Worm (Caenorhabditis elegans) whole organism, L4 larva: ENCODE results near the gene srz-58.

Experiments
- D1046.2 ChIP-seq: fragments of 200-800 bp; sonication (Bioruptor generic); IDR thresholded peaks from 2 replicates; pipeline ENCODE4 v1.3.6; 2022; ENCODE audit warnings: missing genetic modification characterization, missing compliant biosample characterization
- F37D6.2 ChIP-seq: sonication (generic microtip); optimal IDR thresholded peaks from 2 replicates; lab custom pipeline; 2016; ENCODE audit warnings: mild to moderate bottlenecking, missing genetic modification characterization, missing compliant biosample characterization
- F49E8.2 ChIP-seq: sonication (generic microtip); optimal IDR thresholded peaks from 2 replicates; lab custom pipeline; 2016; ENCODE audit warnings: missing compliant biosample characterization, mild to moderate bottlenecking, missing genetic modification characterization, borderline replicate concordance
- Y75B8A.6 ChIP-seq: fragments of 200-800 bp; sonication (Bioruptor generic); IDR thresholded peaks from 2 replicates; pipeline ENCODE4 v1.3.6; 2022; ENCODE audit warnings: missing genetic modification reagents, missing genetic modification characterization, missing compliant biosample characterization
- aha-1 ChIP-seq: fragments of 150-350 bp; peaks from one replicate; lab custom pipeline; 2014; ENCODE audit warnings: missing biosample characterization, missing genetic modification characterization
- attf-4 ChIP-seq: sonication (generic microtip); optimal IDR thresholded peaks from 3 replicates; lab custom pipeline; 2017; ENCODE audit warnings: missing biosample characterization, missing genetic modification characterization
- ceh-20 ChIP-seq: fragments of 200-800 bp; sonication (Bioruptor generic); IDR thresholded peaks from 2 replicates; pipeline ENCODE4 v1.3.6; 2022; ENCODE audit warnings: missing genetic modification reagents, missing genetic modification characterization, missing compliant biosample characterization
- cey-2 ChIP-seq: sonication (generic microtip); optimal IDR thresholded peaks from 3 replicates; lab custom pipeline; 2017; ENCODE audit warnings: missing genetic modification characterization, mild to moderate bottlenecking, missing compliant biosample characterization, antibody characterized with exemption, borderline replicate concordance; ENCODE audit not compliant: insufficient read depth
- daf-12 ChIP-seq: fragments of 150-350 bp; optimal IDR thresholded peaks from 2 replicates; lab custom pipeline; 2014; ENCODE audit warnings: missing biosample characterization, missing genetic modification reagents, missing genetic modification characterization
- daf-8 ChIP-seq: fragments of 200-800 bp; sonication (Bioruptor generic); IDR thresholded peaks from 2 replicates; pipeline ENCODE4 v1.3.6; 2022; ENCODE audit warnings: missing genetic modification characterization, missing compliant biosample characterization
- dve-1 ChIP-seq: sonication (generic microtip); optimal IDR thresholded peaks from 2 replicates; lab custom pipeline; 2017; ENCODE audit warnings: antibody characterized with exemption, mild to moderate bottlenecking, missing genetic modification characterization, missing compliant biosample characterization; ENCODE audit not compliant: insufficient read depth
- gei-8 ChIP-seq: fragments of 200-800 bp; sonication (Bioruptor generic); optimal IDR thresholded peaks from 2 replicates; lab custom pipeline; 2018; ENCODE audit warnings: mild to moderate bottlenecking, missing genetic modification characterization, missing compliant biosample characterization
- hif-1 ChIP-seq, 2 experiments: sonication (generic microtip); optimal IDR thresholded peaks; 2 replicates each; lab custom pipeline; 2016 to 2017; ENCODE audit warnings: missing compliant biosample characterization in 2 of 2, missing genetic modification characterization in 2 of 2, missing genetic modification reagents in 2 of 2, missing genotype in 2 of 2, mild to moderate bottlenecking in 1 of 2
- hlh-11 ChIP-seq: fragments of 200-800 bp; sonication (Bioruptor generic); optimal IDR thresholded peaks from 2 replicates; lab custom pipeline; 2018; ENCODE audit warnings: mild to moderate bottlenecking, missing genetic modification characterization, missing compliant biosample characterization
- hlh-30 ChIP-seq: sonication (generic microtip); optimal IDR thresholded peaks from 2 replicates; lab custom pipeline; 2017; ENCODE audit warnings: antibody characterized with exemption, mild to moderate bottlenecking, missing genetic modification characterization, missing compliant biosample characterization; ENCODE audit not compliant: insufficient read depth
- jun-1 ChIP-seq: fragments of 150-350 bp; optimal IDR thresholded peaks from 2 replicates; lab custom pipeline; 2014; ENCODE audit warnings: missing biosample characterization, missing genetic modification reagents, missing genetic modification characterization
- lin-29 ChIP-seq: fragments of 200-800 bp; sonication (Bioruptor generic); IDR thresholded peaks from 2 replicates; pipeline ENCODE4 v1.3.6; 2022; ENCODE audit warnings: missing genetic modification reagents, missing genetic modification characterization, missing compliant biosample characterization
- lin-38 ChIP-seq: fragments of 200-800 bp; sonication (Bioruptor generic); IDR thresholded peaks from 2 replicates; pipeline ENCODE4 v1.3.6; 2022; ENCODE audit warnings: missing genetic modification reagents, missing genetic modification characterization, missing compliant biosample characterization
- lir-3 ChIP-seq: sonication (generic microtip); optimal IDR thresholded peaks from 2 replicates; lab custom pipeline; 2016; ENCODE audit warnings: mild to moderate bottlenecking, missing genetic modification characterization, missing compliant biosample characterization
- madf-5 ChIP-seq, 2 experiments: fragments of 200-800 bp; sonication (Bioruptor generic); IDR thresholded peaks; 2 replicates each; pipeline ENCODE4 v1.3.6; 2022; ENCODE audit warnings: missing compliant biosample characterization in 2 of 2, missing genetic modification characterization in 2 of 2
- madf-9 ChIP-seq: fragments of 200-800 bp; sonication (Bioruptor generic); conservative IDR thresholded peaks from 2 replicates; pipeline ENCODE4 v1.3.6; 2022; ENCODE audit warnings: missing genetic modification reagents, missing genetic modification characterization, missing compliant biosample characterization
- mdt-29 ChIP-seq: fragments of 200-800 bp; sonication (Bioruptor generic); IDR thresholded peaks from 2 replicates; pipeline ENCODE4 v1.3.6; 2022; ENCODE audit warnings: missing genetic modification reagents, missing genetic modification characterization, missing compliant biosample characterization
- nhr-111 ChIP-seq: fragments of 200-800 bp; sonication (Bioruptor generic); optimal IDR thresholded peaks from 2 replicates; lab custom pipeline; 2018; ENCODE audit warnings: mild to moderate bottlenecking, missing genetic modification characterization, missing compliant biosample characterization
- nhr-237 ChIP-seq: sonication (generic microtip); optimal IDR thresholded peaks from 2 replicates; lab custom pipeline; 2017; ENCODE audit warnings: missing biosample characterization, missing genetic modification characterization
- php-3 ChIP-seq: fragments of 200-800 bp; sonication (Bioruptor generic); IDR thresholded peaks from 2 replicates; pipeline ENCODE4 v1.3.6; 2022; ENCODE audit warnings: missing genetic modification reagents, missing genetic modification characterization, missing compliant biosample characterization
- set-16 ChIP-seq: fragments of 200-800 bp; sonication (Bioruptor generic); IDR thresholded peaks from 2 replicates; pipeline ENCODE4 v1.3.6; 2022; ENCODE audit warnings: missing genetic modification reagents, missing genetic modification characterization, missing compliant biosample characterization
- snpc-4 ChIP-seq: fragments of 150-350 bp; optimal IDR thresholded peaks from 2 replicates; lab custom pipeline; 2014; ENCODE audit warnings: missing biosample characterization, missing genetic modification characterization
- unc-130 ChIP-seq: sonication (generic microtip); optimal IDR thresholded peaks from 2 replicates; lab custom pipeline; 2016; ENCODE audit warnings: missing genetic modification reagents, missing genetic modification characterization, missing compliant biosample characterization
- unc-39 ChIP-seq: sonication (generic microtip); optimal IDR thresholded peaks from 2 replicates; lab custom pipeline; 2017; ENCODE audit warnings: missing biosample characterization, missing genetic modification characterization
- zfp-3 ChIP-seq: fragments of 200-800 bp; sonication (Bioruptor generic); conservative IDR thresholded peaks from 2 replicates; pipeline ENCODE4 v1.3.6; 2022; ENCODE audit warnings: missing genetic modification reagents, missing genetic modification characterization, missing compliant biosample characterization
- zip-11 ChIP-seq: fragments of 200-800 bp; sonication (Bioruptor generic); IDR thresholded peaks from 2 replicates; pipeline ENCODE4 v1.3.6; 2022; ENCODE audit warnings: missing genetic modification characterization, missing compliant biosample characterization

The srz-58 gene

ce11 chrV:17352827-17353373, 35.0 kb downstream of the srz-58 start, which contains the start of the genes fbxa-134 and F47H4.2 (continued):
- no peak for TF ChIP-seq unc-39
- no peak for TF ChIP-seq jun-1 (tag; lab: Kevin White, UChicago)
- no peak for TF ChIP-seq unc-130 (GFP tag; lab: Kevin White, UChicago)
- no peak for TF ChIP-seq Y75B8A.6 (GFP tag; lab: Robert Waterston, UW)
- no peak for TF ChIP-seq nhr-111
- peak; percentile 64 for TF ChIP-seq aha-1 (tag; lab: Kevin White, UChicago)
- no peak for TF ChIP-seq attf-4 (tag; lab: Kevin White, UChicago)
- no peak for TF ChIP-seq mdt-29
- no peak for TF ChIP-seq madf-9 (GFP tag; lab: Robert Waterston, UW)
- TF ChIP-seq lir-3 (tag; lab: Kevin White, UChicago) = no peak
- TF ChIP-seq zfp-3 = no peak
- no peak for TF ChIP-seq ceh-20 (GFP tag; lab: Robert Waterston, UW)
- no peak for TF ChIP-seq zip-11 (GFP tag; lab: Robert Waterston, UW)
- TF ChIP-seq dve-1 (tag; lab: Kevin White, UChicago) = peak; percentile 36
- TF ChIP-seq F37D6.2 = no peak
- TF ChIP-seq lin-38 (GFP tag; lab: Robert Waterston, UW) = no peak
- TF ChIP-seq F49E8.2 (tag; lab: Kevin White, UChicago) = no peak
- no peak for TF ChIP-seq hlh-30 (tag; lab: Kevin White, UChicago)
- TF ChIP-seq D1046.2 (GFP tag; lab: Robert Waterston, UW) = no peak
- 0 out of 2 replicates have a peak, but pooled peaks have one; percentile 8 for TF ChIP-seq php-3 (GFP tag; lab: Robert Waterston, UW)
- no peak for TF ChIP-seq set-16 (GFP tag; lab: Robert Waterston, UW)
- TF ChIP-seq madf-5 (GFP tag; IDR thresholded peaks at IDR 0.05; lab: Robert Waterston, UW) = no peak
- no peak for TF ChIP-seq daf-8
- TF ChIP-seq hlh-11 (tag; lab: Kevin White, UChicago) = peak; percentile 76
- TF ChIP-seq gei-8 (GFP tag; lab: Kevin White, UChicago) = no peak
- no peak for TF ChIP-seq cey-2 (tag; lab: Kevin White, UChicago)
- no peak for TF ChIP-seq nhr-237
- no peak for TF ChIP-seq lin-29 (GFP tag; lab: Robert Waterston, UW)
- no peak for TF ChIP-seq daf-12 (tag; lab: Kevin White, UChicago)
- no peak for TF ChIP-seq snpc-4 (tag; lab: Kevin White, UChicago)
- TF ChIP-seq hif-1 (tag; optimal IDR thresholded peaks at IDR 0.05; lab: Kevin White, UChicago) = peak in 1 of 2 experiments; percentile 32
